Worm (Caenorhabditis elegans) whole organism, dauer: ENCODE data around the gene erg-28.

ENCODE experiments used
- unc-62 ChIP-seq: sonication (generic microtip); optimal IDR thresholded peaks from 2 replicates; lab custom pipeline; 2017; ENCODE audit warnings: missing biosample characterization, missing genetic modification reagents, missing genetic modification characterization

Gene erg-28

ce11 chrV:12637238-12637690 is 30.1 kb downstream of the erg-28 start, which contains the start of gene F56H9.2:
Gene F56H9.2 (plus strand): TSS chrV:12637663.
- TF ChIP-seq unc-62, result no peak

ce11 chrV:12637764-12638502 is 30.7 kb downstream of the erg-28 start:
- no peak for TF ChIP-seq unc-62

ce11 chrV:12640384-12640783 is 33.2 kb downstream of the erg-28 start, which contains the start of gene gpa-8:
Gene gpa-8 (minus strand): TSS chrV:12640484.
- TF ChIP-seq unc-62, result no peak

- no peak for TF ChIP-seq unc-62
Observed at ce11 chrV:12644500-12644899, 37.3 kb downstream of the erg-28 start, which contains the start of gene F56H9.8. Gene F56H9.8 (plus strand): TSS chrV:12644800.

ce11 chrV:12649213-12649612 is 42.0 kb downstream of the erg-28 start, which contains the start of gene gpa-9:
Gene gpa-9 (minus strand): TSS chrV:12649313.
- no peak for TF ChIP-seq unc-62

- TF ChIP-seq unc-62, result no peak
Observed at ce11 chrV:12649636-12650035, 42.4 kb downstream of the erg-28 start, which contains the start of gene lin-25. Gene lin-25 (plus strand): TSS chrV:12649925.
